Worm (Caenorhabditis elegans) whole organism, L2 larva: ENCODE data around the gene ttr-48.

Experiments
- C34F6.9 ChIP-seq: fragments of 150-350 bp; optimal IDR thresholded peaks from 2 replicates; lab custom pipeline; 2014; ENCODE audit warnings: missing biosample characterization, missing genetic modification characterization
- F13H6.1 ChIP-seq: sonication (generic microtip); optimal IDR thresholded peaks from 2 replicates; lab custom pipeline; 2016; ENCODE audit warnings: missing genetic modification characterization, missing compliant biosample characterization
- R02D3.7 ChIP-seq: fragments of 150-350 bp; optimal IDR thresholded peaks from 2 replicates; lab custom pipeline; 2014; ENCODE audit warnings: missing biosample characterization, missing genetic modification characterization
- ZK546.5 ChIP-seq: sonication (generic microtip); optimal IDR thresholded peaks from 2 replicates; lab custom pipeline; 2017; ENCODE audit warnings: missing biosample characterization, missing genetic modification characterization
- aly-2 ChIP-seq: fragments of 150-350 bp; optimal IDR thresholded peaks from 2 replicates; lab custom pipeline; 2014; ENCODE audit warnings: missing biosample characterization, missing genetic modification characterization
- ama-1 ChIP-seq: fragments of 150-350 bp; optimal IDR thresholded peaks from 2 replicates; lab custom pipeline; 2018; ENCODE audit warnings: inconsistent platforms
- blmp-1 ChIP-seq: sonication (generic microtip); optimal IDR thresholded peaks from 2 replicates; lab custom pipeline; 2017; ENCODE audit warnings: missing genetic modification characterization, mild to moderate bottlenecking, missing compliant biosample characterization, antibody characterized with exemption, moderate library complexity; ENCODE audit not compliant: insufficient read depth
- ceh-16 ChIP-seq: fragments of 150-350 bp; optimal IDR thresholded peaks from 2 replicates; lab custom pipeline; 2014; ENCODE audit warnings: missing biosample characterization, missing genetic modification characterization
- ceh-82 ChIP-seq: fragments of 150-350 bp; optimal IDR thresholded peaks from 2 replicates; lab custom pipeline; 2014; ENCODE audit warnings: missing biosample characterization, missing genetic modification characterization
- crh-2 ChIP-seq: sonication (generic microtip); optimal IDR thresholded peaks from 2 replicates; lab custom pipeline; 2017; ENCODE audit warnings: missing biosample characterization, missing genetic modification characterization
- egl-27 ChIP-seq: sonication (generic microtip); optimal IDR thresholded peaks from 3 replicates; lab custom pipeline; 2017; ENCODE audit warnings: missing biosample characterization, missing genetic modification reagents, missing genetic modification characterization
- elt-1 ChIP-seq: fragments of 150-350 bp; optimal IDR thresholded peaks from 2 replicates; lab custom pipeline; 2014; ENCODE audit warnings: missing biosample characterization, missing genetic modification characterization
- fos-1 ChIP-seq: fragments of 150-350 bp; optimal IDR thresholded peaks from 2 replicates; lab custom pipeline; 2014; ENCODE audit warnings: missing biosample characterization, missing genetic modification characterization
- gmeb-1 ChIP-seq: fragments of 150-350 bp; optimal IDR thresholded peaks from 2 replicates; lab custom pipeline; 2014; ENCODE audit warnings: missing biosample characterization, missing genetic modification characterization
- lin-13 ChIP-seq: fragments of 150-350 bp; optimal IDR thresholded peaks from 2 replicates; lab custom pipeline; 2014; ENCODE audit warnings: missing biosample characterization, missing genetic modification reagents, missing genetic modification characterization
- lin-39 ChIP-seq: fragments of 150-350 bp; optimal IDR thresholded peaks from 2 replicates; lab custom pipeline; 2014; ENCODE audit warnings: missing biosample characterization, missing genetic modification reagents, missing genetic modification characterization
- lsy-2 ChIP-seq, 2 experiments: fragments of 150-350 bp in 1 of 2; sonication (generic microtip) in 1 of 2; optimal IDR thresholded peaks; 2 replicates each; lab custom pipeline; 2014 to 2017; ENCODE audit warnings: missing biosample characterization in 2 of 2, missing genetic modification characterization in 2 of 2
- mab-5 ChIP-seq: fragments of 150-350 bp; optimal IDR thresholded peaks from 2 replicates; lab custom pipeline; 2014; ENCODE audit warnings: missing biosample characterization, missing genetic modification characterization
- mbf-1 ChIP-seq: sonication (generic microtip); optimal IDR thresholded peaks from 2 replicates; lab custom pipeline; 2017; ENCODE audit warnings: missing biosample characterization, missing genetic modification characterization
- mdl-1 ChIP-seq, 2 experiments: fragments of 150-350 bp in 1 of 2; sonication (generic microtip) in 1 of 2; optimal IDR thresholded peaks; 2 replicates each; lab custom pipeline; 2017; ENCODE audit warnings: missing biosample characterization in 2 of 2, missing genetic modification characterization in 2 of 2
- nhr-11 ChIP-seq: fragments of 150-350 bp; optimal IDR thresholded peaks from 2 replicates; lab custom pipeline; 2014; ENCODE audit warnings: missing biosample characterization, missing genetic modification characterization
- nhr-129 ChIP-seq: fragments of 150-350 bp; optimal IDR thresholded peaks from 2 replicates; lab custom pipeline; 2014; ENCODE audit warnings: missing biosample characterization, missing genetic modification characterization
- nhr-21 ChIP-seq: fragments of 150-350 bp; optimal IDR thresholded peaks from 2 replicates; lab custom pipeline; 2014; ENCODE audit warnings: missing biosample characterization, missing genetic modification characterization
- nhr-23 ChIP-seq: fragments of 150-350 bp; optimal IDR thresholded peaks from 2 replicates; lab custom pipeline; 2014; ENCODE audit warnings: missing biosample characterization, missing genetic modification reagents, missing genetic modification characterization
- nhr-237 ChIP-seq: fragments of 150-350 bp; optimal IDR thresholded peaks from 2 replicates; lab custom pipeline; 2014; ENCODE audit warnings: missing biosample characterization, missing genetic modification characterization
- nhr-25 ChIP-seq: fragments of 150-350 bp; sonication (generic microtip); optimal IDR thresholded peaks from 3 replicates; lab custom pipeline; 2014; ENCODE audit warnings: missing biosample characterization, missing genetic modification characterization
- nhr-6 ChIP-seq: fragments of 150-350 bp; optimal IDR thresholded peaks from 2 replicates; lab custom pipeline; 2014; ENCODE audit warnings: missing biosample characterization, missing genetic modification characterization
- nhr-77 ChIP-seq: fragments of 150-350 bp; optimal IDR thresholded peaks from 2 replicates; lab custom pipeline; 2014; ENCODE audit warnings: missing biosample characterization, missing genetic modification characterization
- sem-4 ChIP-seq: fragments of 150-350 bp; optimal IDR thresholded peaks from 2 replicates; lab custom pipeline; 2014; ENCODE audit warnings: missing biosample characterization, missing genetic modification reagents, missing genetic modification characterization
- sma-3 ChIP-seq: sonication (generic microtip); optimal IDR thresholded peaks from 2 replicates; lab custom pipeline; 2016; ENCODE audit warnings: missing genetic modification reagents, missing genetic modification characterization, missing compliant biosample characterization
- sma-9 ChIP-seq, 2 experiments: fragments of 150-350 bp in 1 of 2; sonication (generic microtip) in 1 of 2; optimal IDR thresholded peaks; 2 replicates each; lab custom pipeline; 2014 to 2016; ENCODE audit warnings: missing genetic modification characterization in 2 of 2, mild to moderate bottlenecking in 1 of 2, missing biosample characterization in 1 of 2, missing compliant biosample characterization in 1 of 2, missing genetic modification reagents in 1 of 2, moderate library complexity in 1 of 2
- snpc-4 ChIP-seq: fragments of 150-350 bp; optimal IDR thresholded peaks from 2 replicates; lab custom pipeline; 2014; ENCODE audit warnings: missing biosample characterization, missing genetic modification characterization
- unc-39 ChIP-seq: fragments of 150-350 bp; optimal IDR thresholded peaks from 2 replicates; lab custom pipeline; 2014; ENCODE audit warnings: missing biosample characterization, missing genetic modification characterization
- unc-55 ChIP-seq: fragments of 150-350 bp; sonication (generic microtip); optimal IDR thresholded peaks from 3 replicates; lab custom pipeline; 2014; ENCODE audit warnings: missing biosample characterization, missing genetic modification reagents, missing genetic modification characterization
- zag-1 ChIP-seq: fragments of 150-350 bp; optimal IDR thresholded peaks from 2 replicates; lab custom pipeline; 2014; ENCODE audit warnings: missing biosample characterization, missing genetic modification characterization
- ztf-1 ChIP-seq: fragments of 200-800 bp; sonication (Bioruptor generic); conservative IDR thresholded peaks from 2 replicates; pipeline ENCODE4 v1.3.6; 2022; ENCODE audit warnings: missing genetic modification characterization, missing compliant biosample characterization
- ztf-11 ChIP-seq: sonication (generic microtip); optimal IDR thresholded peaks from 2 replicates; lab custom pipeline; 2017; ENCODE audit warnings: missing biosample characterization, missing genetic modification characterization
- ztf-4 ChIP-seq: fragments of 150-350 bp; optimal IDR thresholded peaks from 2 replicates; lab custom pipeline; 2014; ENCODE audit warnings: missing biosample characterization, missing genetic modification characterization

Gene ttr-48

ce11 chrX:3807166-3807565, 35.1 kb downstream of the ttr-48 start, which contains the start of gene F35A5.1:
Gene F35A5.1, plus strand, starts transcription at chrX:3807466.
- TF ChIP-seq aly-2 (tag; lab: Kevin White, UChicago) (no peak), ZK546.5 (tag; lab: Kevin White, UChicago) (no peak), nhr-11 (tag; lab: Kevin White, UChicago) (no peak), elt-1 (tag; lab: Kevin White, UChicago) (no peak), lin-39 (tag; lab: Kevin White, UChicago) (no peak), unc-55 (GFP tag; lab: Kevin White, UChicago) (no peak), snpc-4 (tag; lab: Kevin White, UChicago) (no peak), unc-39 (tag; lab: Kevin White, UChicago) (no peak), fos-1 (tag; lab: Kevin White, UChicago) (no peak), F13H6.1 (no peak), nhr-25 (tag; lab: Kevin White, UChicago) (no peak), ztf-11 (tag; lab: Kevin White, UChicago) (no peak), R02D3.7 (tag; lab: Kevin White, UChicago) (no peak), gmeb-1 (tag; lab: Kevin White, UChicago) (no peak)

ce11 chrX:3804837-3805236, 37.4 kb downstream of the ttr-48 start, which contains the start of gene F35A5.2:
Gene F35A5.2, plus strand, starts transcription at chrX:3805137.
- TF ChIP-seq ceh-82 (tag; lab: Kevin White, UChicago): no peak
- no peak for TF ChIP-seq lin-39 (tag; lab: Kevin White, UChicago)
- TF ChIP-seq C34F6.9: no peak
- no peak for TF ChIP-seq nhr-11 (tag; lab: Kevin White, UChicago)
- TF ChIP-seq lsy-2 (tag; optimal IDR thresholded peaks at IDR 0.05; lab: Kevin White, UChicago): no peak
- no peak for TF ChIP-seq mdl-1 (tag; optimal IDR thresholded peaks at IDR 0.05; lab: Kevin White, UChicago)
- no peak for TF ChIP-seq sma-3
- TF ChIP-seq nhr-77 (tag; lab: Kevin White, UChicago): no peak
- TF ChIP-seq ztf-11 (tag; lab: Kevin White, UChicago): no peak
- no peak for TF ChIP-seq ztf-1 (GFP tag; lab: Robert Waterston, UW)
- TF ChIP-seq sma-9 (GFP tag; optimal IDR thresholded peaks at IDR 0.05; lab: Kevin White, UChicago): no peak
- TF ChIP-seq sma-9 (tag; optimal IDR thresholded peaks at IDR 0.05; lab: Kevin White, UChicago): no peak

DNA sequence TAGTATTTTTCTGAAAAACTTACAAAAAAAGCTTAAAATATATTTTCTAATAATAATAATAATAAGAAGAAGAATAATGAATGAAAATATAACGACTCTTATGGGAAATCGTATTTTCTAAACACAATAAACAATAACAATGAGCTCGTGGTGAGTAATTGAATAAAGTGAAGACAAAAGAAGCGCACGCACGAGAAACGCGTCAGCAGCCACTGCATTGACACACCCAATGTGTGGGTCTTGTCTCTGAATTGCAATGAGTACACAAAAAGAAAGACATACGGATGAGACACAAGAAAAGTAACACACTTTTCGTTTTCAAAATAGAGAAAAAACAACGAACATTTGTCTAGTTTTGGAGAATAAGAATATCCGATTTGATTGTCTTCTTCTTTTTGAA, 38.9 kb downstream of the ttr-48 start, which contains the start of gene F35A5.8:
F35A5.8 (minus strand) TSS at position 151 of the 400 bp plus-strand sequence.
- no peak for TF ChIP-seq ama-1 (lab: Kevin White, UChicago)
- peak; percentile 64 for TF ChIP-seq egl-27 (tag; lab: Kevin White, UChicago)
- peak; percentile 41 for TF ChIP-seq ceh-16
- TF ChIP-seq mdl-1 (tag; optimal IDR thresholded peaks at IDR 0.05; lab: Kevin White, UChicago): no peak
- TF ChIP-seq nhr-25 (tag; lab: Kevin White, UChicago): no peak
- no peak for TF ChIP-seq nhr-23
- TF ChIP-seq nhr-129 (tag; lab: Kevin White, UChicago): peak; percentile 85
- peak; percentile 88 for TF ChIP-seq sem-4 (tag; lab: Kevin White, UChicago)
- TF ChIP-seq ZK546.5 (tag; lab: Kevin White, UChicago): no peak
- TF ChIP-seq sma-3: peak; percentile 56
- TF ChIP-seq mbf-1 (tag; lab: Kevin White, UChicago): no peak
- TF ChIP-seq gmeb-1 (tag; lab: Kevin White, UChicago): peak; percentile 76
- peak; percentile 91 for TF ChIP-seq sma-9 (GFP tag; optimal IDR thresholded peaks at IDR 0.05; lab: Kevin White, UChicago)
- no peak for TF ChIP-seq sma-9 (tag; optimal IDR thresholded peaks at IDR 0.05; lab: Kevin White, UChicago)
- no peak for TF ChIP-seq nhr-21 (tag; lab: Kevin White, UChicago)
- no peak for TF ChIP-seq nhr-237 (tag; lab: Kevin White, UChicago)
- peak; percentile 78 for TF ChIP-seq F13H6.1
- TF ChIP-seq lin-13 (GFP tag; lab: Kevin White, UChicago): peak; percentile 77
- TF ChIP-seq nhr-6 (tag; lab: Kevin White, UChicago): peak; percentile 62
- TF ChIP-seq mab-5 (tag; lab: Kevin White, UChicago): peak; percentile 14
- TF ChIP-seq snpc-4 (tag; lab: Kevin White, UChicago): peak; percentile 23
- TF ChIP-seq blmp-1 (tag; lab: Kevin White, UChicago): no peak
- TF ChIP-seq zag-1: peak; percentile 33
- peak; percentile 78 for TF ChIP-seq C34F6.9
- no peak for TF ChIP-seq ztf-1 (GFP tag; lab: Robert Waterston, UW)
- peak; percentile 64 for TF ChIP-seq crh-2 (tag; lab: Kevin White, UChicago)
- TF ChIP-seq fos-1 (tag; lab: Kevin White, UChicago): peak; percentile 79
- TF ChIP-seq unc-55 (GFP tag; lab: Kevin White, UChicago): peak; percentile 75
- peak; percentile 74 to 86 for TF ChIP-seq lsy-2 (tag; optimal IDR thresholded peaks at IDR 0.05; lab: Kevin White, UChicago)
- peak; percentile 9 for TF ChIP-seq ztf-4 (tag; lab: Kevin White, UChicago)
